Fruit fly (Drosophila melanogaster) whole organism, embryonic: Measurements from ENCODE around the gene Jarid2.

Experiments used
- CG17328 ChIP-seq: fragments of 200-800 bp; sonication (Bioruptor generic); IDR thresholded peaks from 2 replicates; pipeline ENCODE4 v1.3.6; 2022; ENCODE audit warnings: missing biosample characterization, missing genetic modification characterization
- CG2712 ChIP-seq: fragments of 200-800 bp; optimal IDR thresholded peaks from 3 replicates; lab custom pipeline; 2019; ENCODE audit warnings: missing biosample characterization, mild to moderate bottlenecking, missing genetic modification characterization, moderate library complexity
- CG9876 ChIP-seq: fragments of 200-800 bp; sonication (Bioruptor generic); optimal IDR thresholded peaks from 2 replicates; lab custom pipeline; 2016; ENCODE audit warnings: missing biosample characterization, missing genetic modification characterization
- Fer2 ChIP-seq: fragments of 200-800 bp; sonication (Bioruptor generic); optimal IDR thresholded peaks from 2 replicates; lab custom pipeline; 2018; ENCODE audit warnings: missing biosample characterization, mild to moderate bottlenecking, missing genetic modification characterization, moderate library complexity
- HLH4C ChIP-seq: fragments of 200-800 bp; sonication (Bioruptor generic); IDR thresholded peaks from 3 replicates; pipeline ENCODE4 v1.3.6; 2022; ENCODE audit warnings: missing biosample characterization, missing genetic modification characterization; ENCODE audit not compliant: partially characterized antibody
- dm ChIP-seq: fragments of 200-800 bp; sonication (Bioruptor generic); optimal IDR thresholded peaks from 3 replicates; lab custom pipeline; 2016; ENCODE audit warnings: missing biosample characterization, missing genetic modification characterization
- exex ChIP-seq: fragments of 200-800 bp; sonication (Bioruptor generic); optimal IDR thresholded peaks from 4 replicates; lab custom pipeline; 2018; ENCODE audit warnings: missing biosample characterization, mild to moderate bottlenecking, missing genetic modification characterization, moderate library complexity
- fd3F ChIP-seq: fragments of 200-800 bp; sonication (Bioruptor generic); optimal IDR thresholded peaks from 2 replicates; lab custom pipeline; 2018; ENCODE audit warnings: missing biosample characterization, mild to moderate bottlenecking, missing genetic modification characterization, moderate library complexity
- sens-2 ChIP-seq: fragments of 200-800 bp; sonication (Bioruptor generic); IDR thresholded peaks from 2 replicates; pipeline ENCODE4 v1.3.6; 2022; ENCODE audit warnings: missing biosample characterization, missing genetic modification characterization

dm6 chr3L:9471151-9471903, 5.5 kb upstream of the Jarid2 start:
- no peak for TF ChIP-seq CG17328 (GFP tag; lab: Robert Waterston, UW)
- TF ChIP-seq dm (GFP tag; lab: Kevin White, UChicago), result no peak
- no peak for TF ChIP-seq CG2712
- TF ChIP-seq exex, result no peak
- TF ChIP-seq sens-2, result no peak
- no peak for TF ChIP-seq Fer2 (tag; lab: Kevin White, UChicago)
- TF ChIP-seq CG9876 (GFP tag; lab: Kevin White, UChicago), result no peak
- no peak for TF ChIP-seq fd3F (GFP tag; lab: Kevin White, UChicago)
- TF ChIP-seq HLH4C, result no peak
